Worm (Caenorhabditis elegans): ENCODE measurements around the gene frpr-21.

Gene frpr-21

DNA sequence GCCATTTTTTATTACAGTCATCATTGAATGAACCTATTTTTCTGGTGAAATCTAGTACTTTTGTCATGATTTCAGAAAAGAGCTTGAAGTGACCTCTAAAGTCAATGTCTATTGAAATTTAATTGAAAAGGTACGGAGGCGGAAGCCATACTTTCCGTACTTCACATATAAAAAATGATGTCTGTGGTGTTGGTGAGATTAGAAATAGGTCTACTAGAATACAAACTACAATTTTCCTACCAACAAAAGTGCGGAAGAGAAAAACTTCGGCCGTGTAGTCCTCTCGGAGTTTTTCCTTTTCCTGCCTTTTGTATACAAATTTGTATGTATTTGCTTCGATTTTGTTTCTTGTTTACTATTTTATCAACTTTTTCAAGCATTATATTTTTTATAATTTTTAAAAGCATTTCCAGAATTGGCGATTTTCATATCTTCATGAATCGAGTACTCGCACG, 26.5 kb downstream of the frpr-21 start, which contains the start of gene T09F3.4:
T09F3.4 (plus strand) TSS at position 405 of the 455 bp plus-strand sequence.
- TF ChIP-seq B0336.3 (GFP tag; IDR thresholded peaks at IDR 0.05) (peak; percentile 86), sptf-2 (GFP tag; optimal IDR thresholded peaks at IDR 0.05) (no peak), xnd-1 (tag; optimal IDR thresholded peaks at IDR 0.05) (peak; percentile 43), nhr-179 (tag; optimal IDR thresholded peaks at IDR 0.05) (no peak), F37B4.10 (GFP tag; IDR thresholded peaks at IDR 0.05) (no peak), mes-4 (tag; optimal IDR thresholded peaks at IDR 0.05) (no peak), ccch-3 (GFP tag; optimal IDR thresholded peaks at IDR 0.05) (no peak), hlh-12 (tag; optimal IDR thresholded peaks at IDR 0.05) (no peak), tbp1 (GFP tag; optimal IDR thresholded peaks at IDR 0.05) (peak; percentile 40), F52B5.7 (tag; optimal IDR thresholded peaks at IDR 0.05) (no peak), nhr-120 (GFP tag; IDR thresholded peaks at IDR 0.05) (no peak), C17E4.6 (GFP tag; IDR thresholded peaks at IDR 0.05) (no peak), snpc-4 (GFP tag; optimal IDR thresholded peaks at IDR 0.05) (peak; percentile 33), snpc-4 (tag; optimal IDR thresholded peaks at IDR 0.05) (peak in 2 of 4 experiments; percentile 15 to 19), efl-1 (GFP tag; optimal IDR thresholded peaks at IDR 0.05) (peak; percentile 46), T07F8.4 (tag; optimal IDR thresholded peaks at IDR 0.05) (no peak), K12H6.12 (tag; optimal IDR thresholded peaks at IDR 0.05) (no peak), nfyb-1 (GFP tag; IDR thresholded peaks at IDR 0.05) (no peak), pha-4 (tag; optimal IDR thresholded peaks at IDR 0.05) (no peak), C06A6.2 (GFP tag; conservative IDR thresholded peaks at IDR 0.05) (no peak), B0261.1 (tag; optimal IDR thresholded peaks at IDR 0.05) (no peak), sea-2 (GFP tag; IDR thresholded peaks at IDR 0.05) (no peak), fkh-3 (tag; optimal IDR thresholded peaks at IDR 0.05) (no peak), egl-44 (GFP tag; IDR thresholded peaks at IDR 0.05) (0 out of 2 replicates have a peak, but pooled peaks have one; percentile 8), rec-8 (tag; optimal IDR thresholded peaks at IDR 0.05) (peak in 1 of 2 experiments; percentile 2), ztf-25 (GFP tag; IDR thresholded peaks at IDR 0.05) (0 out of 2 replicates have a peak, but pooled peaks have one; percentile 56), let-526 (GFP tag; IDR thresholded peaks at IDR 0.05) (no peak), ztf-6 (GFP tag; IDR thresholded peaks at IDR 0.05) (no peak), D2030.7 (GFP tag; IDR thresholded peaks at IDR 0.05) (peak; percentile 81), Y56A3A.18 (GFP tag; IDR thresholded peaks at IDR 0.05) (no peak), lin-54 (GFP tag; optimal IDR thresholded peaks at IDR 0.05) (peak; percentile 63), ztf-22 (GFP tag; optimal IDR thresholded peaks at IDR 0.05) (no peak), F10E7.11 (tag; optimal IDR thresholded peaks at IDR 0.05) (no peak), ztf-3 (GFP tag; optimal IDR thresholded peaks at IDR 0.05) (no peak), hlh-26 (GFP tag; conservative IDR thresholded peaks at IDR 0.05) (no peak), hsf-1 (GFP tag; IDR thresholded peaks at IDR 0.05) (peak; percentile 58; the same call in 1 of the 2 replicates), lin-35 (GFP tag; optimal IDR thresholded peaks at IDR 0.05) (peak in 1 of 3 experiments; percentile 38), bed-2 (GFP tag; IDR thresholded peaks at IDR 0.05) (peak; percentile 76; the same call in 1 of the 2 replicates), madf-10 (tag; optimal IDR thresholded peaks at IDR 0.05) (peak; percentile 39), athp-1 (tag; optimal IDR thresholded peaks at IDR 0.05) (peak; percentile 61), madf-8 (GFP tag; conservative IDR thresholded peaks at IDR 0.05) (peak; percentile 58), nhr-27 (tag; optimal IDR thresholded peaks at IDR 0.05) (no peak), mel-28 (tag; optimal IDR thresholded peaks at IDR 0.05; ENCODE audit: borderline replicate concordance) (no peak), egrh-3 (GFP tag; IDR thresholded peaks at IDR 0.05) (no peak), snpc-1.1 (tag; optimal IDR thresholded peaks at IDR 0.05; ENCODE audit: insufficient read depth) (no peak), F57A8.1 (GFP tag; optimal IDR thresholded peaks at IDR 0.05) (no peak), unc-130 (GFP tag; optimal IDR thresholded peaks at IDR 0.05) (peak; percentile 70), let-607 (tag; optimal IDR thresholded peaks at IDR 0.05) (no peak)

Measured in whole organism, young adult.